Fruit fly (Drosophila melanogaster) whole organism, embryonic: ENCODE data around the gene CG5509.

Experiments used
- Abd-B ChIP-seq: fragments of 200-800 bp; sonication (Bioruptor generic); optimal IDR thresholded peaks from 2 replicates; lab custom pipeline; 2018; ENCODE audit warnings: missing biosample characterization, mild to moderate bottlenecking, missing genetic modification characterization, moderate library complexity
- Asciz ChIP-seq: fragments of 200-800 bp; sonication (Bioruptor generic); optimal IDR thresholded peaks from 2 replicates; lab custom pipeline; 2017; ENCODE audit warnings: missing biosample characterization, mild to moderate bottlenecking, missing genetic modification characterization, missing genetic modification reagents
- CG10147 ChIP-seq: fragments of 200-800 bp; sonication (Bioruptor generic); optimal IDR thresholded peaks from 2 replicates; lab custom pipeline; 2019; ENCODE audit warnings: missing biosample characterization, mild to moderate bottlenecking, missing genetic modification characterization, moderate library complexity
- CG10209 ChIP-seq: fragments of 200-800 bp; sonication (Bioruptor generic); optimal IDR thresholded peaks from 3 replicates; lab custom pipeline; 2017; ENCODE audit warnings: missing biosample characterization, mild to moderate bottlenecking, missing genetic modification characterization, missing genetic modification reagents
- CG10267 ChIP-seq: fragments of 200-800 bp; sonication (Bioruptor generic); optimal IDR thresholded peaks from 2 replicates; lab custom pipeline; 2018; ENCODE audit warnings: missing biosample characterization, mild to moderate bottlenecking, missing genetic modification characterization, moderate library complexity
- CG12236 ChIP-seq: fragments of 200-800 bp; sonication (Bioruptor generic); optimal IDR thresholded peaks from 2 replicates; lab custom pipeline; 2016; ENCODE audit warnings: missing biosample characterization, missing genetic modification characterization
- CG13894 ChIP-seq: fragments of 200-800 bp; sonication (Bioruptor generic); optimal IDR thresholded peaks from 3 replicates; lab custom pipeline; 2018; ENCODE audit warnings: missing biosample characterization, mild to moderate bottlenecking, missing genetic modification characterization, moderate library complexity
- CG14667 ChIP-seq: fragments of 200-800 bp; sonication (Bioruptor generic); IDR thresholded peaks from 2 replicates; pipeline ENCODE4 v1.3.6; 2022; ENCODE audit warnings: missing biosample characterization, missing genetic modification characterization
- CG14710 ChIP-seq: fragments of 200-800 bp; sonication (Bioruptor generic); optimal IDR thresholded peaks from 3 replicates; lab custom pipeline; 2019; ENCODE audit warnings: missing biosample characterization, mild to moderate bottlenecking, missing genetic modification characterization, moderate library complexity
- CG1603 ChIP-seq: fragments of 200-800 bp; sonication (Bioruptor generic); optimal IDR thresholded peaks from 2 replicates; lab custom pipeline; 2019; ENCODE audit warnings: missing biosample characterization, mild to moderate bottlenecking, missing genetic modification characterization, moderate library complexity
- CG17385 ChIP-seq: fragments of 200-800 bp; sonication (Bioruptor generic); optimal IDR thresholded peaks from 3 replicates; lab custom pipeline; 2018; ENCODE audit warnings: missing biosample characterization, mild to moderate bottlenecking, missing genetic modification characterization
- CG2678 ChIP-seq: fragments of 200-800 bp; sonication (Bioruptor generic); optimal IDR thresholded peaks from 3 replicates; lab custom pipeline; 2019; ENCODE audit warnings: missing biosample characterization, mild to moderate bottlenecking, missing genetic modification characterization, moderate library complexity
- CG32767 ChIP-seq: fragments of 200-800 bp; sonication (Bioruptor generic); IDR thresholded peaks from 2 replicates; pipeline ENCODE4 v1.3.6; 2022; ENCODE audit warnings: missing biosample characterization, missing genetic modification characterization
- CG3995 ChIP-seq: fragments of 200-800 bp; sonication (Bioruptor generic); optimal IDR thresholded peaks from 3 replicates; lab custom pipeline; 2016; ENCODE audit warnings: missing biosample characterization, missing genetic modification characterization
- CG4328 ChIP-seq: fragments of 200-800 bp; sonication (Bioruptor generic); optimal IDR thresholded peaks from 3 replicates; lab custom pipeline; 2017; ENCODE audit warnings: missing biosample characterization, missing genetic modification reagents, missing genetic modification characterization
- CG4854 ChIP-seq: fragments of 200-800 bp; sonication (Bioruptor generic); optimal IDR thresholded peaks from 2 replicates; lab custom pipeline; 2016; ENCODE audit warnings: missing biosample characterization, missing genetic modification characterization, inconsistent platforms
- CG6683 ChIP-seq: fragments of 200-800 bp; sonication (Bioruptor generic); optimal IDR thresholded peaks from 2 replicates; lab custom pipeline; 2017; ENCODE audit warnings: missing biosample characterization, mild to moderate bottlenecking, missing genetic modification characterization, missing genetic modification reagents
- CG8290 ChIP-seq, 3 experiments: fragments of 200-800 bp; sonication (Bioruptor generic); optimal IDR thresholded peaks; 2 replicates each; lab custom pipeline; 2016 to 2019; ENCODE audit warnings: missing biosample characterization in 3 of 3, missing genetic modification characterization in 3 of 3, mild to moderate bottlenecking in 2 of 3, moderate library complexity in 1 of 3
- CG8944 ChIP-seq: fragments of 200-800 bp; sonication (Bioruptor generic); optimal IDR thresholded peaks from 3 replicates; lab custom pipeline; 2016; ENCODE audit warnings: missing biosample characterization, missing genetic modification characterization
- CG9437 ChIP-seq: fragments of 200-800 bp; sonication (Bioruptor generic); optimal IDR thresholded peaks from 2 replicates; lab custom pipeline; 2018; ENCODE audit warnings: missing biosample characterization, mild to moderate bottlenecking, missing genetic modification characterization
- Dll ChIP-seq: fragments of 200-800 bp; sonication (Bioruptor generic); IDR thresholded peaks from 4 replicates; pipeline ENCODE4 v1.3.6; 2022; ENCODE audit warnings: missing biosample characterization, missing genetic modification characterization; ENCODE audit not compliant: partially characterized antibody
- Doc2 ChIP-seq: fragments of 200-800 bp; sonication (Bioruptor generic); IDR thresholded peaks from 2 replicates; pipeline ENCODE4 v1.3.6; 2022; ENCODE audit warnings: missing biosample characterization, missing genetic modification characterization
- Elba2 ChIP-seq: fragments of 200-800 bp; sonication (Bioruptor generic); optimal IDR thresholded peaks from 3 replicates; lab custom pipeline; 2016; ENCODE audit warnings: missing biosample characterization, missing genetic modification characterization
- Lhr ChIP-seq: fragments of 200-800 bp; sonication (Bioruptor generic); optimal IDR thresholded peaks from 3 replicates; lab custom pipeline; 2017; ENCODE audit warnings: mild to moderate bottlenecking, missing biosample characterization, missing genetic modification reagents, missing genetic modification characterization
- Neu2 ChIP-seq: fragments of 200-800 bp; sonication (Bioruptor generic); optimal IDR thresholded peaks from 3 replicates; lab custom pipeline; 2016; ENCODE audit warnings: missing biosample characterization, missing genetic modification characterization, borderline replicate concordance
- Ssrp ChIP-seq: fragments of 200-800 bp; sonication (Bioruptor generic); optimal IDR thresholded peaks from 2 replicates; lab custom pipeline; 2018; ENCODE audit warnings: missing biosample characterization, mild to moderate bottlenecking, missing genetic modification characterization, moderate library complexity
- Stat92E ChIP-seq, 3 experiments: fragments of >200 bp in 2 of 3; fragments of 200-800 bp in 1 of 3; sonication (Bioruptor generic) in 1 of 3; optimal IDR thresholded peaks; 2 replicates each; lab custom pipeline; 2017 to 2019; ENCODE audit warnings: missing biosample characterization in 3 of 3, missing genetic modification characterization in 3 of 3, mild to moderate bottlenecking in 1 of 3, moderate library complexity in 1 of 3
- Trl ChIP-seq, 3 experiments: fragments of >200 bp in 2 of 3; fragments of 200-800 bp in 1 of 3; sonication (Bioruptor generic) in 1 of 3; optimal IDR thresholded peaks; 2 replicates in 1 of 3; 3 replicates in 2 of 3; lab custom pipeline; 2016 to 2017; ENCODE audit warnings: missing biosample characterization in 1 of 3, missing genetic modification characterization in 1 of 3
- YL-1 ChIP-seq: fragments of 200-800 bp; sonication (Bioruptor generic); optimal IDR thresholded peaks from 3 replicates; lab custom pipeline; 2017; ENCODE audit warnings: missing biosample characterization, mild to moderate bottlenecking, missing genetic modification characterization
- br ChIP-seq: fragments of >200 bp; optimal IDR thresholded peaks from 2 replicates; lab custom pipeline; 2017
- chinmo ChIP-seq: fragments of 200-800 bp; sonication (Bioruptor generic); IDR thresholded peaks from 4 replicates; pipeline ENCODE4 v1.3.6; 2022; ENCODE audit warnings: missing biosample characterization, missing genetic modification characterization; ENCODE audit not compliant: partially characterized antibody
- chn ChIP-seq: fragments of 200-800 bp; sonication (Bioruptor generic); optimal IDR thresholded peaks from 2 replicates; lab custom pipeline; 2016; ENCODE audit warnings: missing biosample characterization, missing genetic modification characterization
- hkb ChIP-seq, 2 experiments: fragments of 200-800 bp in 1 of 2; fragments of >200 bp in 1 of 2; sonication (Bioruptor generic) in 1 of 2; IDR thresholded peaks in 1 of 2; optimal IDR thresholded peaks in 1 of 2; 2 replicates each; pipeline versions ENCODE4 v1.3.6 to Lab custom; 2017 to 2022; ENCODE audit warnings: missing biosample characterization in 1 of 2, missing genetic modification characterization in 1 of 2
- jing ChIP-seq: fragments of 200-800 bp; sonication (Bioruptor generic); optimal IDR thresholded peaks from 2 replicates; lab custom pipeline; 2018; ENCODE audit warnings: missing biosample characterization, mild to moderate bottlenecking, missing genetic modification characterization
- lilli ChIP-seq: fragments of 200-800 bp; sonication (Bioruptor generic); optimal IDR thresholded peaks from 3 replicates; lab custom pipeline; 2016; ENCODE audit warnings: missing biosample characterization, missing genetic modification characterization
- nmo ChIP-seq: fragments of 200-800 bp; sonication (Bioruptor generic); optimal IDR thresholded peaks from 2 replicates; lab custom pipeline; 2018; ENCODE audit warnings: missing biosample characterization, mild to moderate bottlenecking, missing genetic modification characterization, moderate library complexity
- nom ChIP-seq: fragments of 200-800 bp; sonication (Bioruptor generic); optimal IDR thresholded peaks from 2 replicates; lab custom pipeline; 2017; ENCODE audit warnings: missing biosample characterization, missing genetic modification characterization, mild to moderate bottlenecking, moderate library complexity, missing genetic modification reagents
- otp ChIP-seq: fragments of 200-800 bp; sonication (Bioruptor generic); IDR thresholded peaks from 3 replicates; pipeline ENCODE4, ENCODE4 v1.3.6; 2022; ENCODE audit warnings: missing biosample characterization, missing genetic modification characterization
- pita ChIP-seq: fragments of 200-800 bp; sonication (Bioruptor generic); optimal IDR thresholded peaks from 2 replicates; lab custom pipeline; 2017; ENCODE audit warnings: missing biosample characterization, mild to moderate bottlenecking, missing genetic modification characterization
- pzg ChIP-seq: fragments of 200-800 bp; sonication (Bioruptor generic); optimal IDR thresholded peaks from 3 replicates; lab custom pipeline; 2018; ENCODE audit warnings: missing biosample characterization, mild to moderate bottlenecking, missing genetic modification characterization, moderate library complexity
- rib ChIP-seq: fragments of 200-800 bp; sonication (Bioruptor generic); IDR thresholded peaks from 2 replicates; pipeline ENCODE4 v1.3.6; 2022; ENCODE audit warnings: missing biosample characterization, missing genetic modification characterization
- sim ChIP-seq: fragments of 200-800 bp; sonication (Bioruptor generic); IDR thresholded peaks from 2 replicates; pipeline ENCODE4 v1.3.6; 2022; ENCODE audit warnings: missing biosample characterization, missing genetic modification characterization
- stwl ChIP-seq: fragments of 200-800 bp; sonication (Bioruptor generic); optimal IDR thresholded peaks from 3 replicates; lab custom pipeline; 2018; ENCODE audit warnings: missing biosample characterization, mild to moderate bottlenecking, missing genetic modification characterization, moderate library complexity
- sug ChIP-seq: fragments of 200-800 bp; optimal IDR thresholded peaks from 2 replicates; lab custom pipeline; 2019; ENCODE audit warnings: missing biosample characterization, mild to moderate bottlenecking, missing genetic modification characterization, moderate library complexity
- trem ChIP-seq: fragments of 200-800 bp; optimal IDR thresholded peaks from 3 replicates; lab custom pipeline; 2019; ENCODE audit warnings: missing biosample characterization, mild to moderate bottlenecking, missing genetic modification characterization, moderate library complexity
- twi ChIP-seq: fragments of 200-800 bp; optimal IDR thresholded peaks from 2 replicates; lab custom pipeline; 2019; ENCODE audit warnings: missing biosample characterization, mild to moderate bottlenecking, missing genetic modification characterization, moderate library complexity
- wdn ChIP-seq: fragments of 200-800 bp; sonication (Bioruptor generic); IDR thresholded peaks from 2 replicates; pipeline ENCODE4 v1.3.6; 2022; ENCODE audit warnings: missing biosample characterization, missing genetic modification characterization
- zf30C ChIP-seq: fragments of 200-800 bp; sonication (Bioruptor generic); optimal IDR thresholded peaks from 3 replicates; lab custom pipeline; 2018; ENCODE audit warnings: missing biosample characterization, mild to moderate bottlenecking, missing genetic modification characterization

The CG5509 gene

dm6 chr3R:12431030-12431489 is 21.2 kb upstream of the CG5509 start, which contains the start of gene Prosalpha2 (continued):
- TF ChIP-seq Asciz (GFP tag; lab: Kevin White, UChicago): no peak
- TF ChIP-seq Ssrp: no peak
- TF ChIP-seq CG4328 (GFP tag; lab: Kevin White, UChicago): no peak
- TF ChIP-seq wdn (GFP tag; lab: Robert Waterston, UW): no peak
- TF ChIP-seq rib (GFP tag; lab: Robert Waterston, UW): no peak
- TF ChIP-seq CG13894 (tag; lab: Kevin White, UChicago): peak; percentile 23
- TF ChIP-seq Lhr: peak; percentile 26
- peak; percentile 11 for TF ChIP-seq CG10147 (GFP tag; lab: Kevin White, UChicago)
- no peak for TF ChIP-seq otp (GFP tag; lab: Robert Waterston, UW)
- no peak for TF ChIP-seq CG3995
- no peak for TF ChIP-seq CG4854 (GFP tag; lab: Kevin White, UChicago)
- TF ChIP-seq Stat92E (GFP tag; optimal IDR thresholded peaks at IDR 0.05; lab: Kevin White, UChicago): no peak
- TF ChIP-seq CG12236: no peak
- no peak for TF ChIP-seq CG14667
- TF ChIP-seq YL-1: peak; percentile 53
- TF ChIP-seq trem (tag; lab: Kevin White, UChicago): peak; percentile 80
- no peak for TF ChIP-seq CG17385 (GFP tag; lab: Kevin White, UChicago)
- no peak for TF ChIP-seq br (lab: Kevin White, UChicago)
- TF ChIP-seq stwl (tag; lab: Kevin White, UChicago): peak; percentile 41
- no peak for TF ChIP-seq Doc2 (GFP tag; lab: Robert Waterston, UW)

dm6 chr3R:12433764-12434163 is 18.5 kb upstream of the CG5509 start, which contains the start of the genes Aos1 and Srlp:
Gene Aos1, minus strand, starts transcription at chr3R:12433822.
Gene Srlp, plus strand, starts transcription at chr3R:12434098.
- TF ChIP-seq lilli (GFP tag; lab: Kevin White, UChicago) (peak; percentile 8), pita (GFP tag; lab: Kevin White, UChicago) (no peak), pzg (peak; percentile 57), CG8944 (GFP tag; lab: Kevin White, UChicago) (no peak), Elba2 (peak; percentile 37), CG1603 (tag; lab: Kevin White, UChicago) (peak; percentile 9), sim (GFP tag; lab: Robert Waterston, UW) (no peak), jing (GFP tag; lab: Kevin White, UChicago) (no peak), CG10209 (peak; percentile 34), Stat92E (GFP tag; optimal IDR thresholded peaks at IDR 0.05; lab: Kevin White, UChicago) (no peak), zf30C (GFP tag; lab: Kevin White, UChicago) (no peak), CG32767 (GFP tag; lab: Robert Waterston, UW) (no peak), twi (peak; percentile 46), CG4854 (GFP tag; lab: Kevin White, UChicago) (no peak), CG6683 (peak; percentile 3), Neu2 (no peak), CG8290 (GFP tag; optimal IDR thresholded peaks at IDR 0.05; lab: Kevin White, UChicago) (peak; percentile 19), CG8290 (tag; optimal IDR thresholded peaks at IDR 0.05; lab: Kevin White, UChicago) (no peak), Abd-B (peak; percentile 62), CG2678 (tag; lab: Kevin White, UChicago) (no peak), CG9437 (peak; percentile 51), CG14710 (tag; lab: Kevin White, UChicago) (peak; percentile 86), hkb (optimal IDR thresholded peaks at IDR 0.05; lab: Kevin White, UChicago) (no peak), hkb (GFP tag; IDR thresholded peaks at IDR 0.05; lab: Robert Waterston, UW) (no peak), nmo (GFP tag; lab: Kevin White, UChicago) (peak; percentile 77), Trl (optimal IDR thresholded peaks at IDR 0.05; lab: Kevin White, UChicago) (no peak), Trl (GFP tag; optimal IDR thresholded peaks at IDR 0.05; lab: Kevin White, UChicago) (no peak), nom (GFP tag; lab: Kevin White, UChicago) (peak; percentile 43), chinmo (GFP tag; lab: Robert Waterston, UW) (0 out of 4 replicates have a peak, but pooled peaks have one; percentile 38), sug (tag; lab: Kevin White, UChicago) (peak; percentile 79), Dll (GFP tag; lab: Robert Waterston, UW) (0 out of 4 replicates have a peak, but pooled peaks have one; percentile 51), chn (GFP tag; lab: Kevin White, UChicago) (no peak), CG10267 (tag; lab: Kevin White, UChicago) (peak; percentile 70)
